Worm (Caenorhabditis elegans): ENCODE results near the gene uaf-2.

The uaf-2 gene

ce11 chrIV:17105578-17105977 is 13.0 kb downstream of the uaf-2 start (continued):
- TF ChIP-seq hrde-1 (tag; optimal IDR thresholded peaks at IDR 0.05; ENCODE audit: borderline replicate concordance) (no peak), snpc-4 (GFP tag; optimal IDR thresholded peaks at IDR 0.05) (no peak), snpc-4 (tag; optimal IDR thresholded peaks at IDR 0.05) (no peak), lir-1 (GFP tag; conservative IDR thresholded peaks at IDR 0.05) (no peak), mel-28 (tag; optimal IDR thresholded peaks at IDR 0.05; ENCODE audit: borderline replicate concordance) (no peak), ztf-22 (GFP tag; optimal IDR thresholded peaks at IDR 0.05) (no peak), ceh-79 (tag; optimal IDR thresholded peaks at IDR 0.05) (no peak), hmg-20 (GFP tag; IDR thresholded peaks at IDR 0.05) (no peak), F57C9.4 (tag; optimal IDR thresholded peaks at IDR 0.05) (no peak), Y53F4B.3 (GFP tag; IDR thresholded peaks at IDR 0.05) (no peak)

ce11 chrIV:17104157-17104872 is 14.3 kb downstream of the uaf-2 start:
- TF ChIP-seq lsy-27 (tag; optimal IDR thresholded peaks at IDR 0.05; ENCODE audit: borderline replicate concordance, insufficient read depth) (no peak), egrh-3 (GFP tag; IDR thresholded peaks at IDR 0.05) (peak; percentile 35; the same call in 1 of the 2 replicates), ZK185.1 (tag; optimal IDR thresholded peaks at IDR 0.05; ENCODE audit: poor library complexity, severe bottlenecking) (no peak), nhr-90 (tag; optimal IDR thresholded peaks at IDR 0.05) (no peak), snpc-4 (GFP tag; optimal IDR thresholded peaks at IDR 0.05) (no peak), snpc-4 (tag; optimal IDR thresholded peaks at IDR 0.05) (peak in 1 of 4 experiments; percentile 21), hmg-20 (GFP tag; IDR thresholded peaks at IDR 0.05) (no peak), ceh-27 (GFP tag; optimal IDR thresholded peaks at IDR 0.05) (no peak), zfh-2 (GFP tag; conservative IDR thresholded peaks at IDR 0.05) (peak; percentile 76), nfyb-1 (GFP tag; IDR thresholded peaks at IDR 0.05) (peak; percentile 68)

ce11 chrIV:17103615-17104014 is 15.0 kb downstream of the uaf-2 start, which contains the start of gene Y116A8C.30:
Gene Y116A8C.30 (minus strand): TSS chrIV:17103715.
- no peak for TF ChIP-seq nfya-2 (GFP tag; IDR thresholded peaks at IDR 0.05)
- TF ChIP-seq snpc-4 (GFP tag; optimal IDR thresholded peaks at IDR 0.05), result no peak
- peak in 1 of 4 experiments; percentile 45 for TF ChIP-seq snpc-4 (tag; optimal IDR thresholded peaks at IDR 0.05)

ce11 chrIV:17103116-17103515 is 15.5 kb downstream of the uaf-2 start:
- TF ChIP-seq mcd-1 (GFP tag; IDR thresholded peaks at IDR 0.05) (no peak), ztf-6 (GFP tag; IDR thresholded peaks at IDR 0.05) (no peak), madf-10 (tag; optimal IDR thresholded peaks at IDR 0.05) (no peak), hmg-20 (GFP tag; IDR thresholded peaks at IDR 0.05) (no peak), lin-26 (GFP tag; IDR thresholded peaks at IDR 0.05) (no peak), nfyb-1 (GFP tag; IDR thresholded peaks at IDR 0.05) (no peak), ZK185.1 (tag; optimal IDR thresholded peaks at IDR 0.05; ENCODE audit: poor library complexity, severe bottlenecking) (no peak), let-607 (tag; optimal IDR thresholded peaks at IDR 0.05) (no peak), fkh-3 (tag; optimal IDR thresholded peaks at IDR 0.05) (no peak), mxl-1 (tag; optimal IDR thresholded peaks at IDR 0.05) (no peak), lin-35 (GFP tag; optimal IDR thresholded peaks at IDR 0.05) (no peak), snpc-3.4 (tag; optimal IDR thresholded peaks at IDR 0.05) (no peak), hsf-1 (GFP tag; IDR thresholded peaks at IDR 0.05) (no peak)

- TF ChIP-seq nfyb-1 (GFP tag; IDR thresholded peaks at IDR 0.05) (peak; percentile 93), nfya-2 (GFP tag; IDR thresholded peaks at IDR 0.05) (0 out of 2 replicates have a peak, but pooled peaks have one; percentile 53), F39B2.1 (GFP tag; IDR thresholded peaks at IDR 0.05) (no peak)
These were observed 17.8 kb downstream of the uaf-2 start for ce11 chrIV:17100628-17101338.
